Worm (Caenorhabditis elegans): Measurements from ENCODE around the gene cct-1.

Gene cct-1

DNA sequence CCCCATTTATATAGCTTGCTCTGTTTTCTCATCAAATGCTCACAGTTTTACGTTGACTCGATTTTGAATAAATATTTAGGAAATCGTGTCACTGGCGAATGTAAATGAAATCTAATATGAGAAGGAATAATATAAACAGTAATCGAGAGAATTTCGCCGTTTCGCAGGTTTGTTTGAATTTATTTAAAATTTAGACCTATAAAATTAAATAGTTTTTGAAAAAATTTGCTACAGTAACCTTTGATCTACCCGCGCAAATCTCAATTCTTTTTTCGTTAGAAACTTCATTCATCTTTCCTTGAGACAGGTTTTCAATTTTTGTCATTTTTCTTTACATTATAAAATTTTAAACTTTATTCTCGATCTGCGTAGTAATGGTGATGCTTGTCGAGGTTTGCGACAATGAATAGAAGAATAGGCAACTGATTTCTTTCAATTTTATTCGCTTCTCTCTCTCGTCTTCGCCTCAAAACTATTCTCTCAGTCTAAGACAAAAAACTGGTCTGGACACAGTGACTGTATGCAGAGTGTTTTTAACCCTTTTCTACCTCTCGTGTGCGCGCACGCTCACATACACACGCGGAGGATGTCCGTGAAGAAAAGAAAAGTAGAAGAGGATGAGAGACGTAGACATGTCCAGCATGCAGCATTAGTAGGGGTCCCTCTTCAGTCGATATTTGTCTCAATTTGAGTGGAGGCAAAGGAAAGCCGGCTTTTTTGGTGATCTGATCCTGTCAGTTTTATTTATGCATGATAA, 37.2 kb downstream of the cct-1 start, which contains the start of gene dab-1 (continued):
- TF ChIP-seq aly-2 (tag; optimal IDR thresholded peaks at IDR 0.05) (no peak), C04F5.9 (tag; optimal IDR thresholded peaks at IDR 0.05) (no peak), elt-2 (tag; optimal IDR thresholded peaks at IDR 0.05) (no peak), C16A3.4 (tag; optimal IDR thresholded peaks at IDR 0.05) (no peak), zip-4 (GFP tag; optimal IDR thresholded peaks at IDR 0.05) (no peak), nhr-237 (tag; optimal IDR thresholded peaks at IDR 0.05) (no peak), isw-1 (GFP tag; IDR thresholded peaks at IDR 0.05) (no peak), mep-1 (tag; optimal IDR thresholded peaks at IDR 0.05) (peak; percentile 55), nhr-76 (tag; optimal IDR thresholded peaks at IDR 0.05) (no peak), grh-1 (GFP tag; IDR thresholded peaks at IDR 0.05) (no peak), mdl-1 (tag; optimal IDR thresholded peaks at IDR 0.05) (peak in 1 of 2 experiments; percentile 73), nhr-20 (tag; optimal IDR thresholded peaks at IDR 0.05) (peak; percentile 37)

DNA sequence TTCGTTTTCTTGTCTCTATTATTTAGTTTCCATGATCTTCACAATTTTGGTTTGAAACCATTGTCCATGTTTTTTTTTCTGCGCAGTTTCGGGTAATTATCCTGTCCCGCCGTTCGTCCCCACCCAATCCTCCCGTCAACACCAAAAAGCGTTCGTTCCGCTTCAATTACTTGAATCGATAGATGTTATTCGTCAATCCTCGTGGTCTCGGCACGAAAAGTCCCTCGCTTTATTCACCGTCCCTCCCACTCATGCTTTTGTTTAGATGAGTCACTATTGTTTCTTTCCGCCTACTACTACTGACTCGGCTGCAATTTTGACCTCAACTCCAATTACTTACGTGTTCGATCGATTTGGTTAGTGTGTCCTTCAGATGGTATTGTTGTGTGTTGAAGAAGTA, 38.2 kb downstream of the cct-1 start:
- peak; percentile 41 for TF ChIP-seq nhr-85 (tag)
- TF ChIP-seq snpc-4 (tag; optimal IDR thresholded peaks at IDR 0.05): no peak

DNA sequence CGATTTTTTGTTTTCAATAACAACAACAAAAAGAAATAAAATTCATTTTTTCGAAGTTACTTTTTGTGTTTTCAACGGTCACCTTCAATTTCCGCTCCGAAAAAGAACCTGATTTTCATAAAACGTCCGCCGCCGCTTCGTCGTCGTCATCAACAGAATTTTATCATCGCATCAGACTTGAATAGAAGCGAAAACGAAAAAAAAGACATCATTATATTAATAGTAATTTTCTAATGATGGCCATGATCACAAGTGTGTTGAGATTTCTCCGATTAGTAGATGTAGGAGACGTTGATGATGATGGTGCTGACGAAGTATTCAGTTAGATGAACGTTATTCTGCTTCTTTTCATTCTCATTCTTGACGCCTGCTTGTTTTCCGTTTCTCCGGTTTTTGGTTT, 38.7 kb downstream of the cct-1 start:
- peak in 1 of 6 experiments; percentile 14 for TF ChIP-seq elt-3 (tag; optimal IDR thresholded peaks at IDR 0.05)
- TF ChIP-seq ceh-8 (GFP tag; optimal IDR thresholded peaks at IDR 0.05): peak; percentile 31
- peak; percentile 78 for TF ChIP-seq blmp-1 (tag; optimal IDR thresholded peaks at IDR 0.05)
- no peak for TF ChIP-seq lin-13 (GFP tag; optimal IDR thresholded peaks at IDR 0.05)

DNA sequence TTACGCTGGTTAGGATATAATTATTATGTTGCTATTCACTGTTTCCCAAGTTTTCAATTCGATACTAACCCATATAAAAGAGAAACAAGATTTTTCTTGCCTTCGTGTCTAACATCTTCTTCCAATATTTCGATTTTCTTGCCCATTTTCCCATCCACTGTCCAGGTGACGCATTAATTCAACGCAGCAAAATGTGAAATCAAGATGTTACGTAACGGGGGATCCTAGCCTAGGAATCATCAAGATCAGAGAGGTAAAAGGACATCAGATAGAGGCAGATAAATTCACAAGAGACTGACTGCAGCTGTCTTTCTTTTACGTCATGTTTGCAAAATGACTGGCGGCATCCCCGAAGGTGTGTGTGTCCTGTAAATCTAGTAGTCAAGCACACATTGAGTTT, 39.4 kb downstream of the cct-1 start:
- TF ChIP-seq lin-14 (GFP tag; optimal IDR thresholded peaks at IDR 0.05) (peak; percentile 23), elt-3 (tag; optimal IDR thresholded peaks at IDR 0.05) (peak in 1 of 6 experiments; percentile 4), nhr-85 (tag) (peak; percentile 6), blmp-1 (tag; optimal IDR thresholded peaks at IDR 0.05) (peak; percentile 85), mdl-1 (tag; optimal IDR thresholded peaks at IDR 0.05) (no peak)

DNA sequence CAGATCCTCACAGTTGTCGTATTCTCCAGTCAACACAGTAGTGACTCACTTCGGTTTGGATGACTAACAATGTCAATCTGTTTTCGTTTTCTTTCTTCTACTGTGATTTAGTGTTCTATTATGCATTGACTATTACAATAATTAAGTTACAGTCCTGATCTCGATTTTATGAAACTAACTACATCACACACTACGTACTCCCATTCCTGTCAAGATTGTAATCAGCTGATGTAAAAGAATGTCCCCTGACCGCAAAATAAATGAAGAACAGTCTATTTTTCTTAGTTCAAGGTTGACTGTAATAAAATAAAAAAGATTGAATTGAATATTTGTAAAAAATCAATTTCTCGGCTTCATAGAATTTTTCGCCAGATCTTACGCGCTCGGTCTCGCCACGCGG, 40.1 kb downstream of the cct-1 start:
- no peak for TF ChIP-seq ceh-88 (GFP tag; IDR thresholded peaks at IDR 0.05)
- peak; percentile 72 for TF ChIP-seq nhr-85 (tag)
- TF ChIP-seq nhr-20 (tag; optimal IDR thresholded peaks at IDR 0.05): peak; percentile 29
- TF ChIP-seq lsy-2 (tag; optimal IDR thresholded peaks at IDR 0.05): peak in 1 of 2 experiments; percentile 24
- TF ChIP-seq egl-13 (tag; optimal IDR thresholded peaks at IDR 0.05): no peak

DNA sequence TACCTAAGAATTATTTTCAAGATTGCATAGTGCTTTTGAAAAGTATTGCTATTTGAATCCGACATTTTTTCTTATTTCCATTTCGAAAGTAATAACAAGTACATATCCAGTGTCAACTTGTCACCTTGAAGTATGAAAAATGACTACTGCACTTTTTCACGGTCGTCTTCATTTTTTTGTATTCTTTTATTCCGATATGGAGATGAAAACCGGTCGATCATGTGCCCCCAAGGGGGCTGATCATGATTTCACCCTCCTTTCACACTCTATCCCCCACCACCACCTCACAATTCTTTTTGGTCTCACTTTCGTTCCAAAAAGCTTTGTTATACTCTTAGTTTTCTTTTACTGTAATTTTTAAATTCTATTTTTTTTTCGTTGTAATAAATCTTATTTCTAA, 40.7 kb downstream of the cct-1 start:
- TF ChIP-seq lin-15B (tag; optimal IDR thresholded peaks at IDR 0.05) (no peak), lin-35 (GFP tag; optimal IDR thresholded peaks at IDR 0.05) (peak in 1 of 2 experiments; percentile 24), C34B4.2 (tag; optimal IDR thresholded peaks at IDR 0.05) (no peak), tbx-2 (tag; optimal IDR thresholded peaks at IDR 0.05) (no peak), C04F5.9 (tag; optimal IDR thresholded peaks at IDR 0.05) (no peak), nhr-20 (tag; optimal IDR thresholded peaks at IDR 0.05) (peak; percentile 16), lin-14 (GFP tag; optimal IDR thresholded peaks at IDR 0.05) (peak; percentile 24), hpl-2 (GFP tag; optimal IDR thresholded peaks at IDR 0.05) (no peak), snu-23 (GFP tag; optimal IDR thresholded peaks at IDR 0.05) (peak; percentile 6), ztf-11 (tag; optimal IDR thresholded peaks at IDR 0.05) (no peak), grh-1 (GFP tag; IDR thresholded peaks at IDR 0.05) (0 out of 2 replicates have a peak, but pooled peaks have one; percentile 16), blmp-1 (tag; optimal IDR thresholded peaks at IDR 0.05) (peak; percentile 89), nhr-76 (tag; optimal IDR thresholded peaks at IDR 0.05) (no peak), nhr-85 (tag) (peak; percentile 76), ceh-90 (tag; optimal IDR thresholded peaks at IDR 0.05) (no peak), mdl-1 (tag; optimal IDR thresholded peaks at IDR 0.05) (no peak)

Data from whole organism, L1 larva.